Fruit fly (Drosophila melanogaster) Kc167 (cell line): Measurements from ENCODE around the gene Syx1A.

Source experiments
- Myc ChIP-seq: fragments of >200 bp; optimal IDR thresholded peaks from 2 replicates; lab custom pipeline; 2017; ENCODE audit warnings: missing external identifiers
- insv ChIP-seq: fragments of >200 bp; optimal IDR thresholded peaks from 3 replicates; lab custom pipeline; 2018; ENCODE audit warnings: missing external identifiers

DNA sequence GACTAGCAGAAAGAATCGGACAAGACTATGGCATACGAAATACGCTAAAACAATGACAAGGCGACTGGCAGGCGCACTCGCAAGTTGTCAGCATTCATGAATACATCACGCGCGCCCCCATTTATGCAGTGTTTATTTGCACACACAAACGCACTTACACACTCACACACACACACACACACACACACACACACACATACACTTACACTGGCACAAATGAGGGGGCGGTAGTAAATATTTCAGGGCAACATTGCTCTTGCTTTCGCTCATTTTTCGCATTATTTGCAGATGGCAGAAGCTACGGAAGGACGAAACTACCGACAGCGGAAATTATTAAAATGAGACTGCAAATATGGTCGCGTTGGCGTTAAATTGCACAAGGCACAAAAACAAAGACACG is 25.9 kb downstream of the Syx1A start:
- TF ChIP-seq Myc (lab: Kevin White, UChicago) (no peak), insv (lab: Kevin White, UChicago) (no peak)
